Fruit fly (Drosophila melanogaster): ENCODE data around the gene Lsd-2.

The Lsd-2 gene

DNA sequence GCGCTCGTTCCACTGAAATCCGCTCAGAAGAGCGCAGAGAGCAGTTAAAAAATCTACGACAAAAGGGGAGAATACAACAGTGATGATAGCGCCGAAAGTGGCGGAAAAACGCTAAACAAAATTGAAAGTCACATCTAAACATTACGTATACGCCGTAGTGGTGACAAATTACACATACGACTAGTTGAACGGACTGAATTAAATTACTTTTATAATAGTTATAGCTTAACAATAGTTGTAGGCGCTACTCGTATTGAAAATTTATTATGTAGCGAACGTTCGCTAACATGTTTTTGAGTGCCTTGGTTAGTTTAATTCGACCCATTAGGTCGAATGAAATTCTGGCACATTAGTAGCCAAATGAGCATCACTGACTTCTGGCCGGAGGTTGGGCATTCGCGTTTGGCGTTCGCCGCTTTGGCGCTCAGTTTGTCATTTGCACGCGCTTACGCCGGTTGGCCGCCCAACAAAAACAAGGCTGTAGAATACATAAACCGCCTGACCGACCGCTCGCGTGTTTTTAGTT is 32.3 kb downstream of the Lsd-2 start, which contains the start of gene CG5541 (continued):
- TF ChIP-seq CG7839 (tag; optimal IDR thresholded peaks at IDR 0.05) (no peak), NC2α (GFP tag; optimal IDR thresholded peaks at IDR 0.05) (no peak), klu (GFP tag; IDR thresholded peaks at IDR 0.05) (no peak), CG13624 (GFP tag; optimal IDR thresholded peaks at IDR 0.05) (no peak), Atf3 (GFP tag; optimal IDR thresholded peaks at IDR 0.05) (no peak), Trl (optimal IDR thresholded peaks at IDR 0.05) (peak; percentile 42 to 77), Trl (GFP tag; optimal IDR thresholded peaks at IDR 0.05) (no peak), trem (tag; optimal IDR thresholded peaks at IDR 0.05) (no peak), CG8944 (GFP tag; optimal IDR thresholded peaks at IDR 0.05) (no peak), mam (GFP tag; optimal IDR thresholded peaks at IDR 0.05) (peak; percentile 17), CG7928 (GFP tag; optimal IDR thresholded peaks at IDR 0.05) (no peak), da (GFP tag; optimal IDR thresholded peaks at IDR 0.05) (no peak), stwl (tag; optimal IDR thresholded peaks at IDR 0.05) (no peak), CG30403 (GFP tag; optimal IDR thresholded peaks at IDR 0.05) (peak; percentile 8), sc (optimal IDR thresholded peaks at IDR 0.05) (no peak), sc (GFP tag; optimal IDR thresholded peaks at IDR 0.05) (no peak), BtbVII (GFP tag; optimal IDR thresholded peaks at IDR 0.05) (no peak), gro (GFP tag; optimal IDR thresholded peaks at IDR 0.05) (peak; percentile 30), Elba2 (GFP tag; optimal IDR thresholded peaks at IDR 0.05) (no peak), sob (GFP tag; IDR thresholded peaks at IDR 0.05) (no peak), CG18619 (GFP tag; optimal IDR thresholded peaks at IDR 0.05) (peak; percentile 25), abd-A (tag; optimal IDR thresholded peaks at IDR 0.05) (no peak), HLHmδ (GFP tag; optimal IDR thresholded peaks at IDR 0.05) (no peak), Ravus (GFP tag; IDR thresholded peaks at IDR 0.05) (no peak), en (GFP tag; optimal IDR thresholded peaks at IDR 0.05) (no peak), Hmr (GFP tag; optimal IDR thresholded peaks at IDR 0.05) (peak; percentile 33), Gsc (GFP tag; IDR thresholded peaks at IDR 0.05) (no peak), zf30C (GFP tag; optimal IDR thresholded peaks at IDR 0.05) (no peak), Abd-B (GFP tag; optimal IDR thresholded peaks at IDR 0.05) (no peak), CG12155 (GFP tag; optimal IDR thresholded peaks at IDR 0.05) (no peak), CG34422 (GFP tag; IDR thresholded peaks at IDR 0.05) (peak; percentile 52; the same call in 1 of the 3 replicates), CG1233 (GFP tag; optimal IDR thresholded peaks at IDR 0.05) (no peak), Fer1 (GFP tag; optimal IDR thresholded peaks at IDR 0.05) (peak; percentile 56), CG13424 (tag; optimal IDR thresholded peaks at IDR 0.05) (peak; percentile 37), fd96Cb (tag; optimal IDR thresholded peaks at IDR 0.05) (no peak), nmo (GFP tag; optimal IDR thresholded peaks at IDR 0.05) (peak; percentile 3), run (tag; optimal IDR thresholded peaks at IDR 0.05) (no peak), fru (optimal IDR thresholded peaks at IDR 0.05) (no peak), CG11398 (GFP tag; optimal IDR thresholded peaks at IDR 0.05) (no peak), Camta (GFP tag; optimal IDR thresholded peaks at IDR 0.05) (no peak), CG17568 (GFP tag; optimal IDR thresholded peaks at IDR 0.05) (no peak), CG2875 (GFP tag; optimal IDR thresholded peaks at IDR 0.05) (no peak), sr (GFP tag; IDR thresholded peaks at IDR 0.05) (no peak), pfk (GFP tag; optimal IDR thresholded peaks at IDR 0.05) (no peak), bsh (GFP tag; optimal IDR thresholded peaks at IDR 0.05) (peak in 1 of 2 experiments; percentile 18), CG2712 (tag; optimal IDR thresholded peaks at IDR 0.05) (no peak), CG17361 (GFP tag; IDR thresholded peaks at IDR 0.05) (0 out of 3 replicates have a peak, but pooled peaks have one; percentile 19), Fer2 (tag; optimal IDR thresholded peaks at IDR 0.05) (no peak), tx (GFP tag; optimal IDR thresholded peaks at IDR 0.05) (no peak), CG10366 (GFP tag; IDR thresholded peaks at IDR 0.05) (no peak), CG10147 (GFP tag; optimal IDR thresholded peaks at IDR 0.05) (peak; percentile 44), CG8290 (GFP tag; optimal IDR thresholded peaks at IDR 0.05) (no peak), CG8290 (tag; optimal IDR thresholded peaks at IDR 0.05) (no peak)
